Fruit fly (Drosophila melanogaster) whole organism, embryonic: Measurements from ENCODE around the gene eco.

Source experiments
- Atf6 ChIP-seq: fragments of 200-800 bp; sonication (Bioruptor generic); IDR thresholded peaks from 2 replicates; pipeline ENCODE4 v1.3.6; 2022; ENCODE audit warnings: missing biosample characterization, missing genetic modification characterization
- CG10267 ChIP-seq: fragments of 200-800 bp; sonication (Bioruptor generic); optimal IDR thresholded peaks from 2 replicates; lab custom pipeline; 2018; ENCODE audit warnings: missing biosample characterization, mild to moderate bottlenecking, missing genetic modification characterization, moderate library complexity
- CG10274 ChIP-seq: fragments of 200-800 bp; sonication (Bioruptor generic); optimal IDR thresholded peaks from 3 replicates; lab custom pipeline; 2017; ENCODE audit warnings: missing biosample characterization, mild to moderate bottlenecking, missing genetic modification characterization
- CG10321 ChIP-seq: fragments of 200-800 bp; sonication (Bioruptor generic); IDR thresholded peaks from 2 replicates; pipeline ENCODE4 v1.3.6; 2022; ENCODE audit warnings: missing biosample characterization, missing genetic modification characterization
- CG11093 ChIP-seq: fragments of 200-800 bp; sonication (Bioruptor generic); IDR thresholded peaks from 3 replicates; pipeline ENCODE4 v1.3.6; 2022; ENCODE audit warnings: missing biosample characterization, missing genetic modification characterization
- CG12769 ChIP-seq: fragments of 200-800 bp; sonication (Bioruptor generic); optimal IDR thresholded peaks from 2 replicates; lab custom pipeline; 2019; ENCODE audit warnings: missing biosample characterization, mild to moderate bottlenecking, missing genetic modification characterization, moderate library complexity
- CG13894 ChIP-seq: fragments of 200-800 bp; sonication (Bioruptor generic); optimal IDR thresholded peaks from 3 replicates; lab custom pipeline; 2018; ENCODE audit warnings: missing biosample characterization, mild to moderate bottlenecking, missing genetic modification characterization, moderate library complexity
- CG17186 ChIP-seq: fragments of 200-800 bp; sonication (Bioruptor generic); optimal IDR thresholded peaks from 3 replicates; lab custom pipeline; 2017; ENCODE audit warnings: missing biosample characterization, missing genetic modification reagents, missing genetic modification characterization
- CG1792 ChIP-seq: fragments of 200-800 bp; sonication (Bioruptor generic); optimal IDR thresholded peaks from 2 replicates; lab custom pipeline; 2016; ENCODE audit warnings: missing biosample characterization, missing genetic modification characterization
- CG18011 ChIP-seq: fragments of 200-800 bp; sonication (Bioruptor generic); optimal IDR thresholded peaks from 2 replicates; lab custom pipeline; 2017; ENCODE audit warnings: missing biosample characterization, missing genetic modification characterization, mild to moderate bottlenecking, moderate library complexity, missing genotype
- CG3065 ChIP-seq: fragments of 200-800 bp; sonication (Bioruptor generic); optimal IDR thresholded peaks from 2 replicates; lab custom pipeline; 2016; ENCODE audit warnings: missing biosample characterization, missing genetic modification characterization
- CG31388 ChIP-seq: fragments of 200-800 bp; sonication (Bioruptor generic); optimal IDR thresholded peaks from 2 replicates; lab custom pipeline; 2016; ENCODE audit warnings: missing biosample characterization, missing genetic modification characterization
- CG4617 ChIP-seq: fragments of 200-800 bp; sonication (Bioruptor generic); optimal IDR thresholded peaks from 3 replicates; lab custom pipeline; 2016; ENCODE audit warnings: missing biosample characterization, missing genetic modification characterization, borderline replicate concordance
- CG7357 ChIP-seq: fragments of 200-800 bp; sonication (Bioruptor generic); IDR thresholded peaks from 3 replicates; pipeline ENCODE4 v1.3.6; 2022; ENCODE audit warnings: missing biosample characterization, missing genetic modification characterization
- CG8281 ChIP-seq: fragments of 200-800 bp; sonication (Bioruptor generic); optimal IDR thresholded peaks from 2 replicates; lab custom pipeline; 2018; ENCODE audit warnings: missing biosample characterization, mild to moderate bottlenecking, missing genetic modification characterization, moderate library complexity
- CG9727 ChIP-seq: fragments of 200-800 bp; sonication (Bioruptor generic); optimal IDR thresholded peaks from 3 replicates; lab custom pipeline; 2017; ENCODE audit warnings: missing biosample characterization, mild to moderate bottlenecking, missing genetic modification characterization
- CG9817 ChIP-seq: fragments of 200-800 bp; sonication (Bioruptor generic); optimal IDR thresholded peaks from 2 replicates; lab custom pipeline; 2018; ENCODE audit warnings: missing biosample characterization, mild to moderate bottlenecking, missing genetic modification characterization, moderate library complexity
- CG9876 ChIP-seq: fragments of 200-800 bp; sonication (Bioruptor generic); optimal IDR thresholded peaks from 2 replicates; lab custom pipeline; 2016; ENCODE audit warnings: missing biosample characterization, missing genetic modification characterization
- Deaf1 ChIP-seq: fragments of 200-800 bp; optimal IDR thresholded peaks from 3 replicates; lab custom pipeline; 2019; ENCODE audit warnings: missing biosample characterization, mild to moderate bottlenecking, missing genetic modification characterization, moderate library complexity
- Ets65A ChIP-seq: fragments of 200-800 bp; sonication (Bioruptor generic); peaks from one replicate; lab custom pipeline; 2016; ENCODE audit warnings: missing biosample characterization, missing genetic modification characterization
- Gsc ChIP-seq: fragments of 200-800 bp; sonication (Bioruptor generic); IDR thresholded peaks from 2 replicates; pipeline ENCODE4 v1.3.6; 2022; ENCODE audit warnings: missing biosample characterization, missing genetic modification characterization
- H2.0 ChIP-seq: fragments of 200-800 bp; sonication (Bioruptor generic); IDR thresholded peaks from 2 replicates; pipeline ENCODE4 v1.3.6; 2022; ENCODE audit warnings: missing biosample characterization, missing genetic modification characterization
- HLH3B ChIP-seq: fragments of 200-800 bp; sonication (Bioruptor generic); IDR thresholded peaks from 2 replicates; pipeline ENCODE4 v1.3.6; 2022; ENCODE audit warnings: missing biosample characterization, missing genetic modification characterization
- HLHmδ ChIP-seq: fragments of 200-800 bp; sonication (Bioruptor generic); optimal IDR thresholded peaks from 2 replicates; lab custom pipeline; 2018; ENCODE audit warnings: missing biosample characterization, mild to moderate bottlenecking, missing genetic modification characterization, moderate library complexity
- Kr ChIP-seq: fragments of 200-800 bp; sonication (Bioruptor generic); optimal IDR thresholded peaks from 2 replicates; lab custom pipeline; 2017; ENCODE audit warnings: missing biosample characterization, mild to moderate bottlenecking, missing genetic modification characterization
- Max ChIP-seq: fragments of 200-800 bp; sonication (Bioruptor generic); optimal IDR thresholded peaks from 2 replicates; lab custom pipeline; 2016; ENCODE audit warnings: missing biosample characterization, mild to moderate bottlenecking, missing genetic modification characterization
- Mes4 ChIP-seq: fragments of 200-800 bp; sonication (Bioruptor generic); optimal IDR thresholded peaks from 2 replicates; lab custom pipeline; 2016; ENCODE audit warnings: missing biosample characterization, missing genetic modification characterization
- Rfx ChIP-seq: fragments of 200-800 bp; sonication (Bioruptor generic); IDR thresholded peaks from 2 replicates; pipeline ENCODE4 v1.3.6; 2022; ENCODE audit warnings: missing biosample characterization, missing genetic modification characterization
- al ChIP-seq: fragments of 200-800 bp; sonication (Bioruptor generic); IDR thresholded peaks from 2 replicates; pipeline ENCODE4 v1.3.6; 2022; ENCODE audit warnings: missing biosample characterization, missing genetic modification characterization
- ase ChIP-seq: fragments of 200-800 bp; sonication (Bioruptor generic); IDR thresholded peaks from 3 replicates; pipeline ENCODE4 v1.3.6; 2022; ENCODE audit warnings: missing biosample characterization, missing genetic modification characterization
- bigmax ChIP-seq: fragments of 200-800 bp; sonication (Bioruptor generic); optimal IDR thresholded peaks from 2 replicates; lab custom pipeline; 2018; ENCODE audit warnings: missing biosample characterization, mild to moderate bottlenecking, missing genetic modification characterization
- chif ChIP-seq, 2 experiments: fragments of 200-800 bp; sonication (Bioruptor generic); optimal IDR thresholded peaks; 3 replicates each; lab custom pipeline; 2016; ENCODE audit warnings: missing biosample characterization in 2 of 2, missing genetic modification characterization in 2 of 2
- crp ChIP-seq, 2 experiments: fragments of 200-800 bp; sonication (Bioruptor generic); optimal IDR thresholded peaks; 2 replicates in 1 of 2; 3 replicates in 1 of 2; lab custom pipeline; 2017; ENCODE audit warnings: missing biosample characterization in 2 of 2, missing genetic modification characterization in 2 of 2, mild to moderate bottlenecking in 1 of 2, moderate library complexity in 1 of 2
- ftz-f1 ChIP-seq: fragments of 200-800 bp; sonication (Bioruptor generic); optimal IDR thresholded peaks from 2 replicates; lab custom pipeline; 2016; ENCODE audit warnings: missing biosample characterization, missing genetic modification characterization
- gfzf ChIP-seq: fragments of 200-800 bp; sonication (Bioruptor generic); optimal IDR thresholded peaks from 2 replicates; lab custom pipeline; 2016; ENCODE audit warnings: missing biosample characterization, mild to moderate bottlenecking, missing genetic modification characterization, moderate library complexity
- h ChIP-seq: fragments of >200 bp; optimal IDR thresholded peaks from 2 replicates; lab custom pipeline; 2017
- ken ChIP-seq: fragments of 200-800 bp; sonication (Bioruptor generic); IDR thresholded peaks from 3 replicates; pipeline ENCODE4 v1.3.6; 2022; ENCODE audit warnings: missing biosample characterization, missing genetic modification characterization
- luna ChIP-seq: fragments of 200-800 bp; sonication (Bioruptor generic); optimal IDR thresholded peaks from 2 replicates; lab custom pipeline; 2016; ENCODE audit warnings: missing biosample characterization, missing genetic modification characterization
- mld ChIP-seq: fragments of 200-800 bp; sonication (Bioruptor generic); IDR thresholded peaks from 3 replicates; pipeline ENCODE4 v1.3.6; 2022; ENCODE audit warnings: missing biosample characterization, missing genetic modification characterization; ENCODE audit not compliant: partially characterized antibody
- nom ChIP-seq: fragments of 200-800 bp; sonication (Bioruptor generic); optimal IDR thresholded peaks from 2 replicates; lab custom pipeline; 2017; ENCODE audit warnings: missing biosample characterization, missing genetic modification characterization, mild to moderate bottlenecking, moderate library complexity, missing genetic modification reagents
- odd ChIP-seq: fragments of 200-800 bp; sonication (Bioruptor generic); optimal IDR thresholded peaks from 2 replicates; lab custom pipeline; 2017; ENCODE audit warnings: missing biosample characterization, mild to moderate bottlenecking, missing genetic modification characterization
- psq ChIP-seq: fragments of 200-800 bp; sonication (Bioruptor generic); optimal IDR thresholded peaks from 2 replicates; lab custom pipeline; 2017; ENCODE audit warnings: missing biosample characterization, missing genetic modification characterization
- sc ChIP-seq, 3 experiments: fragments of >200 bp in 2 of 3; fragments of 200-800 bp in 1 of 3; sonication (Bioruptor generic) in 1 of 3; optimal IDR thresholded peaks; 2 replicates in 2 of 3; 3 replicates in 1 of 3; lab custom pipeline; 2017; ENCODE audit warnings: mild to moderate bottlenecking in 1 of 3, missing biosample characterization in 1 of 3, missing genetic modification characterization in 1 of 3, missing genetic modification reagents in 1 of 3
- schlank ChIP-seq: fragments of 200-800 bp; sonication (Bioruptor generic); optimal IDR thresholded peaks from 2 replicates; lab custom pipeline; 2018; ENCODE audit warnings: missing biosample characterization, mild to moderate bottlenecking, missing genetic modification characterization
- sr ChIP-seq: fragments of 200-800 bp; sonication (Bioruptor generic); IDR thresholded peaks from 3 replicates; pipeline ENCODE4 v1.3.6; 2022; ENCODE audit warnings: missing biosample characterization, missing genetic modification characterization
- ssp ChIP-seq: fragments of 200-800 bp; sonication (Bioruptor generic); IDR thresholded peaks from 2 replicates; pipeline ENCODE4 v1.3.6; 2022; ENCODE audit warnings: missing biosample characterization, missing genetic modification characterization
- vnd ChIP-seq: fragments of 200-800 bp; sonication (Bioruptor generic); IDR thresholded peaks from 3 replicates; pipeline ENCODE4 v1.3.6; 2022; ENCODE audit warnings: missing biosample characterization, missing genetic modification characterization; ENCODE audit not compliant: partially characterized antibody
- wor ChIP-seq: fragments of 200-800 bp; sonication (Bioruptor generic); IDR thresholded peaks from 2 replicates; pipeline ENCODE4 v1.3.6; 2022; ENCODE audit warnings: missing biosample characterization, missing genetic modification characterization
- zen2 ChIP-seq: fragments of 200-800 bp; sonication (Bioruptor generic); IDR thresholded peaks from 3 replicates; pipeline ENCODE4 v1.3.6; 2022; ENCODE audit warnings: missing biosample characterization, missing genetic modification characterization; ENCODE audit not compliant: partially characterized antibody

eco gene

dm6 chr3L:7367798-7368678, 28.9 kb upstream of the eco start (continued):
- TF ChIP-seq CG9876 (GFP tag; lab: Kevin White, UChicago) (no peak), CG10321 (GFP tag; lab: Robert Waterston, UW) (no peak), nom (GFP tag; lab: Kevin White, UChicago) (peak; percentile 18), Mes4 (no peak), CG4617 (GFP tag; lab: Kevin White, UChicago) (no peak), mld (GFP tag; lab: Robert Waterston, UW) (no peak), sr (peak; percentile 94; the same call in 2 of the 3 replicates), CG10267 (no peak), sc (optimal IDR thresholded peaks at IDR 0.05; lab: Kevin White, UChicago) (no peak), sc (GFP tag; optimal IDR thresholded peaks at IDR 0.05; lab: Kevin White, UChicago) (no peak), ftz-f1 (GFP tag; lab: Kevin White, UChicago) (no peak), Deaf1 (tag; lab: Kevin White, UChicago) (no peak), CG13894 (no peak), H2.0 (GFP tag; lab: Robert Waterston, UW) (no peak), CG12769 (tag; lab: Kevin White, UChicago) (peak; percentile 48), luna (GFP tag; lab: Kevin White, UChicago) (no peak), gfzf (no peak), Gsc (GFP tag; lab: Robert Waterston, UW) (no peak), CG3065 (no peak), al (GFP tag; lab: Robert Waterston, UW) (no peak; the same call in 1 of the 2 replicates), CG31388 (GFP tag; lab: Kevin White, UChicago) (no peak), bigmax (no peak), ssp (GFP tag; lab: Robert Waterston, UW) (no peak), odd (no peak), CG10274 (GFP tag; lab: Kevin White, UChicago) (peak; percentile 0), Atf6 (GFP tag; lab: Robert Waterston, UW) (peak; percentile 50; the same call in 1 of the 2 replicates), HLHmδ (GFP tag; lab: Kevin White, UChicago) (peak; percentile 7), Kr (GFP tag; lab: Kevin White, UChicago) (no peak), wor (GFP tag; lab: Robert Waterston, UW) (no peak), vnd (GFP tag; lab: Robert Waterston, UW) (0 out of 3 replicates have a peak, but pooled peaks have one; percentile 28), CG18011 (GFP tag; lab: Kevin White, UChicago) (no peak), CG8281 (tag; lab: Kevin White, UChicago) (no peak), Rfx (GFP tag; lab: Robert Waterston, UW) (peak; percentile 65), h (lab: Kevin White, UChicago) (no peak), psq (GFP tag; lab: Kevin White, UChicago) (no peak), ken (GFP tag; lab: Robert Waterston, UW) (no peak), CG7357 (no peak), schlank (tag; lab: Kevin White, UChicago) (no peak), ase (GFP tag; lab: Robert Waterston, UW) (no peak), CG11093 (GFP tag; lab: Robert Waterston, UW) (no peak), Max (GFP tag; lab: Kevin White, UChicago) (no peak), CG1792 (GFP tag; lab: Kevin White, UChicago) (no peak), zen2 (GFP tag; lab: Robert Waterston, UW) (no peak), CG9817 (no peak), CG17186 (GFP tag; lab: Kevin White, UChicago) (no peak), HLH3B (GFP tag; lab: Robert Waterston, UW) (no peak), CG9727 (GFP tag; lab: Kevin White, UChicago) (peak; percentile 22), Ets65A (GFP tag; lab: Kevin White, UChicago) (peak; percentile 71), crp (GFP tag; optimal IDR thresholded peaks at IDR 0.05; lab: Kevin White, UChicago) (no peak), chif (GFP tag; optimal IDR thresholded peaks at IDR 0.05; lab: Kevin White, UChicago) (no peak)
